Fruit fly (Drosophila melanogaster): Measurements from ENCODE around the gene Cyp6d5.

DNA sequence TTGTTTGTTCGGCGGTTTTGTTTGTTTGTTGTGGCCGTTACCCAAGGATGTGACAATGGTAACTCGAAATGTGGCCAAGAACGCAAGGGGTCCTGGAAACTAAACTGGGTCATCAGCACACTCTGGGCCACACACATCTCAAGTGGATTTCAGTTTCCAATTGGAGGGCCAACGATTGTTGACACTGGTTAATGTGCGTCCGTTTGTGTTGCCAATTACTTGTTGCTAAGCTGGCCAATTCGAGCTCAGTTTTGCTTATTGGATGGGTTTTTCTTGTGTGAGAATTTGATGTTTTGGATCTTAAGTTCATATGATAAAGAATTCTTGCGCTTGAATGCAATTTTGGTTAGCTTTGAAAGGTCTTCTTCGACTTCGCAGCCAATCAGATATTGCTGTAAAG, 48.1 kb upstream of the Cyp6d5 start:
- no peak for TF ChIP-seq psq (GFP tag; optimal IDR thresholded peaks at IDR 0.05)
- TF ChIP-seq h (GFP tag; optimal IDR thresholded peaks at IDR 0.05) = no peak
- TF ChIP-seq Dfd (GFP tag; optimal IDR thresholded peaks at IDR 0.05) = no peak

All from whole organism, wandering third instar larva.